Fruit fly (Drosophila melanogaster) whole organism, embryonic: ENCODE data around the gene raw.

Experiments used
- Abd-B ChIP-seq: fragments of 200-800 bp; sonication (Bioruptor generic); optimal IDR thresholded peaks from 2 replicates; lab custom pipeline; 2018; ENCODE audit warnings: missing biosample characterization, mild to moderate bottlenecking, missing genetic modification characterization, moderate library complexity
- Adf1 ChIP-seq: fragments of 200-800 bp; sonication (Bioruptor generic); IDR thresholded peaks from 2 replicates; pipeline ENCODE4 v1.3.6; 2022; ENCODE audit warnings: missing biosample characterization, missing genetic modification characterization
- Aef1 ChIP-seq: fragments of 200-800 bp; sonication (Bioruptor generic); IDR thresholded peaks from 3 replicates; pipeline ENCODE4 v1.3.6; 2022; ENCODE audit warnings: missing biosample characterization, missing genetic modification characterization
- BtbVII ChIP-seq: fragments of 200-800 bp; sonication (Bioruptor generic); optimal IDR thresholded peaks from 3 replicates; lab custom pipeline; 2017; ENCODE audit warnings: missing biosample characterization, mild to moderate bottlenecking, missing genetic modification characterization
- CG11723 ChIP-seq: fragments of 200-800 bp; sonication (Bioruptor generic); optimal IDR thresholded peaks from 2 replicates; lab custom pipeline; 2017; ENCODE audit warnings: missing biosample characterization, mild to moderate bottlenecking, missing genetic modification characterization
- CG12391 ChIP-seq: fragments of 200-800 bp; sonication (Bioruptor generic); optimal IDR thresholded peaks from 3 replicates; lab custom pipeline; 2018; ENCODE audit warnings: missing biosample characterization, mild to moderate bottlenecking, missing genetic modification characterization, moderate library complexity
- CG12769 ChIP-seq: fragments of 200-800 bp; sonication (Bioruptor generic); optimal IDR thresholded peaks from 2 replicates; lab custom pipeline; 2019; ENCODE audit warnings: missing biosample characterization, mild to moderate bottlenecking, missing genetic modification characterization, moderate library complexity
- CG15011 ChIP-seq: fragments of 200-800 bp; sonication (Bioruptor generic); optimal IDR thresholded peaks from 3 replicates; lab custom pipeline; 2018; ENCODE audit warnings: missing biosample characterization, mild to moderate bottlenecking, missing genetic modification characterization
- CG15073 ChIP-seq: fragments of 200-800 bp; sonication (Bioruptor generic); optimal IDR thresholded peaks from 2 replicates; lab custom pipeline; 2016; ENCODE audit warnings: missing biosample characterization, missing genetic modification characterization
- CG1647 ChIP-seq: fragments of 200-800 bp; sonication (Bioruptor generic); optimal IDR thresholded peaks from 3 replicates; lab custom pipeline; 2016; ENCODE audit warnings: missing biosample characterization, missing genetic modification characterization
- CG17802 ChIP-seq: fragments of 200-800 bp; sonication (Bioruptor generic); optimal IDR thresholded peaks from 2 replicates; lab custom pipeline; 2018; ENCODE audit warnings: missing biosample characterization, mild to moderate bottlenecking, missing genetic modification characterization, moderate library complexity
- CG2129 ChIP-seq: fragments of 200-800 bp; sonication (Bioruptor generic); IDR thresholded peaks from 2 replicates; pipeline ENCODE4 v1.3.6; 2022; ENCODE audit warnings: missing biosample characterization, missing genetic modification characterization; ENCODE audit not compliant: partially characterized antibody
- CG4730 ChIP-seq: fragments of 200-800 bp; sonication (Bioruptor generic); IDR thresholded peaks from 2 replicates; pipeline ENCODE4 v1.3.6; 2022; ENCODE audit warnings: missing biosample characterization, missing genetic modification characterization
- CG5180 ChIP-seq: fragments of 200-800 bp; sonication (Bioruptor generic); optimal IDR thresholded peaks from 3 replicates; lab custom pipeline; 2017; ENCODE audit warnings: missing biosample characterization, missing genetic modification characterization, mild to moderate bottlenecking, moderate library complexity, missing genetic modification reagents
- CG6654 ChIP-seq: fragments of 200-800 bp; sonication (Bioruptor generic); optimal IDR thresholded peaks from 2 replicates; lab custom pipeline; 2017; ENCODE audit warnings: missing biosample characterization, mild to moderate bottlenecking, missing genetic modification characterization
- CG6683 ChIP-seq: fragments of 200-800 bp; sonication (Bioruptor generic); optimal IDR thresholded peaks from 2 replicates; lab custom pipeline; 2017; ENCODE audit warnings: missing biosample characterization, mild to moderate bottlenecking, missing genetic modification characterization, missing genetic modification reagents
- CG6854 ChIP-seq: fragments of 200-800 bp; sonication (Bioruptor generic); optimal IDR thresholded peaks from 3 replicates; lab custom pipeline; 2017; ENCODE audit warnings: missing biosample characterization, mild to moderate bottlenecking, missing genetic modification characterization
- D19B ChIP-seq: fragments of 200-800 bp; sonication (Bioruptor generic); optimal IDR thresholded peaks from 2 replicates; lab custom pipeline; 2017; ENCODE audit warnings: missing biosample characterization, mild to moderate bottlenecking, missing genetic modification characterization
- Doc2 ChIP-seq: fragments of 200-800 bp; sonication (Bioruptor generic); IDR thresholded peaks from 2 replicates; pipeline ENCODE4 v1.3.6; 2022; ENCODE audit warnings: missing biosample characterization, missing genetic modification characterization
- Dref ChIP-seq: fragments of 200-800 bp; sonication (Bioruptor generic); IDR thresholded peaks from 2 replicates; pipeline ENCODE4 v1.3.6; 2022; ENCODE audit warnings: missing biosample characterization, missing genetic modification characterization
- Drgx ChIP-seq: fragments of 200-800 bp; sonication (Bioruptor generic); IDR thresholded peaks from 2 replicates; pipeline ENCODE4 v1.3.6; 2022; ENCODE audit warnings: missing biosample characterization, missing genetic modification characterization
- Eip74EF ChIP-seq, 2 experiments: fragments of 200-800 bp in 1 of 2; fragments of >200 bp in 1 of 2; sonication (Bioruptor generic) in 1 of 2; optimal IDR thresholded peaks; 2 replicates each; lab custom pipeline; 2017 to 2019; ENCODE audit warnings: missing biosample characterization in 2 of 2, missing genetic modification characterization in 2 of 2, mild to moderate bottlenecking in 1 of 2, moderate library complexity in 1 of 2
- HmgD ChIP-seq: fragments of 200-800 bp; sonication (Bioruptor generic); optimal IDR thresholded peaks from 3 replicates; lab custom pipeline; 2016; ENCODE audit warnings: missing biosample characterization, missing genetic modification characterization
- HmgZ ChIP-seq: fragments of 200-800 bp; sonication (Bioruptor generic); optimal IDR thresholded peaks from 2 replicates; lab custom pipeline; 2018; ENCODE audit warnings: missing biosample characterization, mild to moderate bottlenecking, missing genetic modification characterization
- Lhr ChIP-seq: fragments of 200-800 bp; sonication (Bioruptor generic); optimal IDR thresholded peaks from 3 replicates; lab custom pipeline; 2017; ENCODE audit warnings: mild to moderate bottlenecking, missing biosample characterization, missing genetic modification reagents, missing genetic modification characterization
- NC2β ChIP-seq: fragments of 200-800 bp; sonication (Bioruptor generic); optimal IDR thresholded peaks from 2 replicates; lab custom pipeline; 2016; ENCODE audit warnings: missing biosample characterization, missing genetic modification characterization
- Poxn ChIP-seq: fragments of 200-800 bp; sonication (Bioruptor generic); IDR thresholded peaks from 2 replicates; pipeline ENCODE4 v1.3.6; 2022; ENCODE audit warnings: missing biosample characterization, missing genetic modification characterization
- Ptx1 ChIP-seq: fragments of 200-800 bp; sonication (Bioruptor generic); IDR thresholded peaks from 2 replicates; pipeline ENCODE4 v1.3.6; 2022; ENCODE audit warnings: missing biosample characterization, missing genetic modification characterization
- Rx ChIP-seq: fragments of 200-800 bp; sonication (Bioruptor generic); IDR thresholded peaks from 2 replicates; pipeline ENCODE4 v1.3.6; 2022; ENCODE audit warnings: missing biosample characterization, missing genetic modification characterization
- Scr ChIP-seq: fragments of 200-800 bp; sonication (Bioruptor generic); IDR thresholded peaks from 2 replicates; pipeline ENCODE4 v1.3.6; 2022; ENCODE audit warnings: missing biosample characterization, missing genetic modification characterization; ENCODE audit not compliant: partially characterized antibody
- Taf1 ChIP-seq: fragments of 200-800 bp; sonication (Bioruptor generic); IDR thresholded peaks from 2 replicates; pipeline ENCODE4 v1.3.6; 2022; ENCODE audit warnings: missing biosample characterization, missing genetic modification characterization
- Vsx1 ChIP-seq: fragments of 200-800 bp; sonication (Bioruptor generic); optimal IDR thresholded peaks from 2 replicates; lab custom pipeline; 2017; ENCODE audit warnings: missing biosample characterization, mild to moderate bottlenecking, missing genetic modification characterization, missing genetic modification reagents
- cato ChIP-seq: fragments of 200-800 bp; sonication (Bioruptor generic); optimal IDR thresholded peaks from 2 replicates; lab custom pipeline; 2016; ENCODE audit warnings: missing biosample characterization, missing genetic modification characterization, borderline replicate concordance
- chif ChIP-seq, 2 experiments: fragments of 200-800 bp; sonication (Bioruptor generic); optimal IDR thresholded peaks; 3 replicates each; lab custom pipeline; 2016; ENCODE audit warnings: missing biosample characterization in 2 of 2, missing genetic modification characterization in 2 of 2
- ci ChIP-seq: fragments of 200-800 bp; sonication (Bioruptor generic); IDR thresholded peaks from 3 replicates; pipeline ENCODE4 v1.3.6; 2022; ENCODE audit warnings: missing biosample characterization, missing genetic modification characterization
- en ChIP-seq: fragments of 200-800 bp; sonication (Bioruptor generic); optimal IDR thresholded peaks from 2 replicates; lab custom pipeline; 2016; ENCODE audit warnings: missing biosample characterization, missing genetic modification characterization
- fd3F ChIP-seq: fragments of 200-800 bp; sonication (Bioruptor generic); optimal IDR thresholded peaks from 2 replicates; lab custom pipeline; 2018; ENCODE audit warnings: missing biosample characterization, mild to moderate bottlenecking, missing genetic modification characterization, moderate library complexity
- fu2 ChIP-seq: fragments of 200-800 bp; sonication (Bioruptor generic); optimal IDR thresholded peaks from 2 replicates; lab custom pipeline; 2016; ENCODE audit warnings: missing biosample characterization, missing genetic modification characterization
- gcm ChIP-seq: fragments of 200-800 bp; sonication (Bioruptor generic); optimal IDR thresholded peaks from 2 replicates; lab custom pipeline; 2019; ENCODE audit warnings: missing biosample characterization, mild to moderate bottlenecking, missing genetic modification characterization, moderate library complexity
- her ChIP-seq: fragments of 200-800 bp; sonication (Bioruptor generic); optimal IDR thresholded peaks from 2 replicates; lab custom pipeline; 2016; ENCODE audit warnings: missing biosample characterization, missing genetic modification characterization
- ind ChIP-seq: fragments of 200-800 bp; sonication (Bioruptor generic); optimal IDR thresholded peaks from 3 replicates; lab custom pipeline; 2016; ENCODE audit warnings: missing biosample characterization, missing genetic modification characterization
- nerfin-2 ChIP-seq: fragments of 200-800 bp; sonication (Bioruptor generic); IDR thresholded peaks from 2 replicates; pipeline ENCODE4 v1.3.6; 2022; ENCODE audit warnings: missing biosample characterization, missing genetic modification characterization; ENCODE audit not compliant: partially characterized antibody
- otp ChIP-seq: fragments of 200-800 bp; sonication (Bioruptor generic); IDR thresholded peaks from 3 replicates; pipeline ENCODE4, ENCODE4 v1.3.6; 2022; ENCODE audit warnings: missing biosample characterization, missing genetic modification characterization
- row ChIP-seq: fragments of 200-800 bp; sonication (Bioruptor generic); IDR thresholded peaks from 3 replicates; pipeline ENCODE4 v1.3.6; 2022; ENCODE audit warnings: missing biosample characterization, missing genetic modification characterization
- run ChIP-seq: fragments of 200-800 bp; sonication (Bioruptor generic); optimal IDR thresholded peaks from 3 replicates; lab custom pipeline; 2018; ENCODE audit warnings: missing biosample characterization, mild to moderate bottlenecking, missing genetic modification characterization
- scrt ChIP-seq: fragments of 200-800 bp; sonication (Bioruptor generic); optimal IDR thresholded peaks from 2 replicates; lab custom pipeline; 2018; ENCODE audit warnings: missing biosample characterization, mild to moderate bottlenecking, missing genetic modification characterization, moderate library complexity
- shn ChIP-seq: fragments of 200-800 bp; sonication (Bioruptor generic); optimal IDR thresholded peaks from 3 replicates; lab custom pipeline; 2016; ENCODE audit warnings: missing biosample characterization, missing genetic modification characterization
- ssp ChIP-seq: fragments of 200-800 bp; sonication (Bioruptor generic); IDR thresholded peaks from 2 replicates; pipeline ENCODE4 v1.3.6; 2022; ENCODE audit warnings: missing biosample characterization, missing genetic modification characterization
- sug ChIP-seq: fragments of 200-800 bp; optimal IDR thresholded peaks from 2 replicates; lab custom pipeline; 2019; ENCODE audit warnings: missing biosample characterization, mild to moderate bottlenecking, missing genetic modification characterization, moderate library complexity
- toy ChIP-seq: fragments of 200-800 bp; sonication (Bioruptor generic); IDR thresholded peaks from 2 replicates; pipeline ENCODE4 v1.3.6; 2022; ENCODE audit warnings: missing biosample characterization, missing genetic modification characterization
- tx ChIP-seq: fragments of 200-800 bp; sonication (Bioruptor generic); optimal IDR thresholded peaks from 2 replicates; lab custom pipeline; 2016; ENCODE audit warnings: missing biosample characterization, missing genetic modification characterization
- zfh1 ChIP-seq: fragments of 200-800 bp; sonication (Bioruptor generic); IDR thresholded peaks from 3 replicates; pipeline ENCODE4 v1.3.6; 2022; ENCODE audit warnings: missing biosample characterization, missing genetic modification characterization

Gene raw

DNA sequence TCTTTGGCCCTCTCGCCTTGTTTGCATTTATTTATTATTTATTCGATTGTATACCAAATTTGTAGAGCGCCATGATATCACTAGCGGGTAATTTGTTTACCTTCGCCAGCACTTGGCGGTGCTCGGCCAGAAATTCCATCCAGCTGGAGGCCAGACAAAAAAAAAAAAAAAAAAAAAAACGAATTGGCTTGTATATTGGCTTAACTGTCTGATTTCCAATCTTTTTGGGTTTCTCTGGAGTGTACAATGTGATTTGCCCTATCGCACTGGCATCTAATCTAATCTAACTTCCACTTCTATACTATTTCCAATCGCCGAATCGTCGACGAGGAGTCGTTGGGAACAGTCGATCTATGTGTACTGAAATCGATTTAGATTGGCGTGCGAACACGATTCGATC lies 20.7 kb downstream of the raw start (continued):
- no peak for TF ChIP-seq CG2129 (GFP tag; lab: Robert Waterston, UW)
- TF ChIP-seq Vsx1 (GFP tag; lab: Kevin White, UChicago) = peak; percentile 81
- TF ChIP-seq CG1647 (GFP tag; lab: Kevin White, UChicago) = no peak
- no peak for TF ChIP-seq fd3F (GFP tag; lab: Kevin White, UChicago)
- TF ChIP-seq D19B = no peak
- no peak for TF ChIP-seq ssp (GFP tag; lab: Robert Waterston, UW)
- TF ChIP-seq zfh1 = no peak
- TF ChIP-seq gcm (GFP tag; lab: Kevin White, UChicago) = no peak
- TF ChIP-seq nerfin-2 (GFP tag; lab: Robert Waterston, UW) = no peak
- peak; percentile 19 for TF ChIP-seq HmgZ
- no peak for TF ChIP-seq Doc2
- no peak for TF ChIP-seq Poxn (GFP tag; lab: Robert Waterston, UW)
- TF ChIP-seq sug (tag; lab: Kevin White, UChicago) = peak; percentile 83
- no peak for TF ChIP-seq row
- no peak for TF ChIP-seq Aef1 (GFP tag; lab: Robert Waterston, UW)
- peak; percentile 1 for TF ChIP-seq her (GFP tag; lab: Kevin White, UChicago)
- TF ChIP-seq CG6854 (GFP tag; lab: Kevin White, UChicago) = peak; percentile 30
- TF ChIP-seq tx (GFP tag; lab: Kevin White, UChicago) = no peak
- TF ChIP-seq Eip74EF (GFP tag; optimal IDR thresholded peaks at IDR 0.05; lab: Kevin White, UChicago) = no peak
- no peak for TF ChIP-seq CG12391 (tag; lab: Kevin White, UChicago)
- TF ChIP-seq BtbVII (GFP tag; lab: Kevin White, UChicago) = no peak
- TF ChIP-seq Ptx1 (GFP tag; lab: Robert Waterston, UW) = no peak
- no peak for TF ChIP-seq CG17802 (tag; lab: Kevin White, UChicago)
- no peak for TF ChIP-seq Scr (GFP tag; lab: Robert Waterston, UW)
- TF ChIP-seq Dref (GFP tag; lab: Robert Waterston, UW) = no peak
- TF ChIP-seq otp = no peak
- no peak for TF ChIP-seq ci
- TF ChIP-seq cato (GFP tag; lab: Kevin White, UChicago) = no peak
- no peak for TF ChIP-seq ind (GFP tag; lab: Kevin White, UChicago)
- no peak for TF ChIP-seq shn (GFP tag; lab: Kevin White, UChicago)
- TF ChIP-seq HmgD (GFP tag; lab: Kevin White, UChicago) = no peak
- TF ChIP-seq CG6683 (GFP tag; lab: Kevin White, UChicago) = no peak
- TF ChIP-seq Taf1 (GFP tag; lab: Robert Waterston, UW) = no peak
- no peak for TF ChIP-seq CG15073 (GFP tag; lab: Kevin White, UChicago)
- TF ChIP-seq Lhr (GFP tag; lab: Kevin White, UChicago) = no peak
- TF ChIP-seq CG15011 = no peak
- TF ChIP-seq run (tag; lab: Kevin White, UChicago) = no peak
- peak; percentile 59 for TF ChIP-seq CG12769 (tag; lab: Kevin White, UChicago)
- TF ChIP-seq Abd-B (GFP tag; lab: Kevin White, UChicago) = no peak
- no peak for TF ChIP-seq NC2β (GFP tag; lab: Kevin White, UChicago)
- TF ChIP-seq Rx (GFP tag; lab: Robert Waterston, UW) = no peak
- no peak for TF ChIP-seq toy
- no peak for TF ChIP-seq CG11723 (GFP tag; lab: Kevin White, UChicago)
- TF ChIP-seq en (GFP tag; lab: Kevin White, UChicago) = no peak
- TF ChIP-seq Drgx = no peak
- no peak for TF ChIP-seq CG6654 (GFP tag; lab: Kevin White, UChicago)
- no peak for TF ChIP-seq scrt (GFP tag; lab: Kevin White, UChicago)
- TF ChIP-seq CG4730 (GFP tag; lab: Robert Waterston, UW) = no peak
- no peak for TF ChIP-seq Adf1
- no peak for TF ChIP-seq fu2 (GFP tag; lab: Kevin White, UChicago)
- no peak for TF ChIP-seq CG5180 (GFP tag; lab: Kevin White, UChicago)
- no peak for TF ChIP-seq chif (GFP tag; optimal IDR thresholded peaks at IDR 0.05; lab: Kevin White, UChicago)
